Fruit fly (Drosophila melanogaster) Kc167 (cell line): Measurements from ENCODE around the gene CG15533.

ENCODE experiments used
- Myc ChIP-seq: fragments of >200 bp; optimal IDR thresholded peaks from 2 replicates; lab custom pipeline; 2017; ENCODE audit warnings: missing external identifiers
- Sin3A ChIP-seq: fragments of >200 bp; optimal IDR thresholded peaks from 2 replicates; lab custom pipeline; 2018; ENCODE audit warnings: missing external identifiers
- h ChIP-seq: fragments of >200 bp; optimal IDR thresholded peaks from 3 replicates; lab custom pipeline; 2018; ENCODE audit warnings: missing external identifiers
- insv ChIP-seq: fragments of >200 bp; optimal IDR thresholded peaks from 3 replicates; lab custom pipeline; 2018; ENCODE audit warnings: missing external identifiers
- psq ChIP-seq: fragments of >200 bp; optimal IDR thresholded peaks from 2 replicates; lab custom pipeline; 2017; ENCODE audit warnings: missing external identifiers
- ttk ChIP-seq: sonication (Bioruptor generic); optimal IDR thresholded peaks from 2 replicates; lab custom pipeline; 2017; ENCODE audit warnings: missing external identifiers

- no peak for TF ChIP-seq psq (lab: Kevin White, UChicago)
- TF ChIP-seq Myc (lab: Kevin White, UChicago), result no peak
- no peak for TF ChIP-seq Sin3A
- no peak for TF ChIP-seq insv (lab: Kevin White, UChicago)
- no peak for TF ChIP-seq h
- no peak for TF ChIP-seq ttk (lab: Kevin White, UChicago)
Measured at dm6 chr3R:30431258-30432114, 2.9 kb downstream of the CG15533 start, which contains the start of gene CG15534.
